Worm (Caenorhabditis elegans) whole organism, early embryonic: ENCODE results near the gene sqrd-1.

Experiments
- ama-1 ChIP-seq: fragments of 150-350 bp; optimal IDR thresholded peaks from 2 replicates; lab custom pipeline; 2014
- scrt-1 ChIP-seq: fragments of 200-800 bp; sonication (Bioruptor generic); IDR thresholded peaks from 2 replicates; pipeline ENCODE4 v1.3.6; 2022; ENCODE audit warnings: missing genetic modification characterization, missing compliant biosample characterization

DNA sequence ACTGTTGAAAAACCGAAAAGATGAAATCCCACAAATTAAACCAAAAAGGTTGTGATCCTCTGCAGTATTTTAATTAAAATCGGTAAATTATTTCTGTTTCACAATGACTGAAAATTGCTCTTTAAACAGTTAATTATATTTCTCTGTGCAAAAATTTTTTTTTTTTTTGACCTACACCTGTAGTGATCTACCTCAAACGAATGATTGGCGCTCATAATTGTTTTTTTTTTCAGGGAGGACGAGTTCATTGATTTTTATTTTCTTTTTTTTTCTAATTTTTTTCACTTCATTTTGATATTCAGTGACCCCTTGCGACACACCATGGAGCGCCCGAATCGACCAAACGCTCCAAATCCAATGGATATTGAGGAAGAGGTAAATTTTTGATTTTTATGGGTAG lies 23.5 kb upstream of the sqrd-1 start, which contains the start of gene F02H6.2:
- TF ChIP-seq ama-1 (lab: Kevin White, UChicago) (no peak), scrt-1 (GFP tag; lab: Robert Waterston, UW) (no peak)
